Fruit fly (Drosophila melanogaster): ENCODE measurements around the gene tomboy20.

DNA sequence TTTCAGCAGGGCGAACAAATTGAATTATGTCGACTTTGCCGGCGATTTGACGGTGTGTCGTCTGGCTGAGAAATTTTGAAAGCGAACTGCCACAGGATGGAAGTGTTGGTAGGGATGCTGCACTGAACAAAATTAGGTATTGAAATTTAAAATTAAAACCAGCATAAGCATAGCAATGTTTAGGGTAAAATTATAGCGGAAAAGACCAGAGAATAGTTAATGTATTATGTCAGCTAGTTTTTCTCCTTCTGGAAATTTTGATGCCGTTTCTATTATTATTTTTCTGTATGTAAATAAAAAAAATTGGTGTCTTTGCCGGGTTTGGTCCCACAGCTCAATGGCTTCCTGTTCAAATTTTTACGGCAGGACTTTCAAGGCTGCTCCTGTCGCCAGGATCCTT is 9.0 kb downstream of the tomboy20 start:
- TF ChIP-seq CG17806 (tag; optimal IDR thresholded peaks at IDR 0.05) (no peak), CG12605 (GFP tag; IDR thresholded peaks at IDR 0.05) (no peak), fd96Ca (GFP tag; IDR thresholded peaks at IDR 0.05) (no peak), D1 (tag; optimal IDR thresholded peaks at IDR 0.05) (no peak), CG4496 (GFP tag; IDR thresholded peaks at IDR 0.05) (no peak), CG14655 (GFP tag; optimal IDR thresholded peaks at IDR 0.05) (no peak)

Measured in whole organism, pupa.